Fruit fly (Drosophila melanogaster): ENCODE data around the gene dpr19.

dm6 chr2L:10425599-10425998 lies 49.6 kb downstream of the dpr19 start:
- TF ChIP-seq rn (GFP tag; IDR thresholded peaks at IDR 0.05): no peak
- TF ChIP-seq CG17806 (tag; optimal IDR thresholded peaks at IDR 0.05): no peak
- TF ChIP-seq CG4496 (GFP tag; IDR thresholded peaks at IDR 0.05): no peak
